Fruit fly (Drosophila melanogaster) whole organism, embryonic: Measurements from ENCODE around the gene asun.

Experiments used
- Aef1 ChIP-seq: fragments of 200-800 bp; sonication (Bioruptor generic); IDR thresholded peaks from 3 replicates; pipeline ENCODE4 v1.3.6; 2022; ENCODE audit warnings: missing biosample characterization, missing genetic modification characterization
- B-H1 ChIP-seq: fragments of 200-800 bp; sonication (Bioruptor generic); IDR thresholded peaks from 3 replicates; pipeline ENCODE4 v1.3.6; 2022; ENCODE audit warnings: missing biosample characterization, missing genetic modification characterization
- Bteb2 ChIP-seq: fragments of 200-800 bp; sonication (Bioruptor generic); optimal IDR thresholded peaks from 2 replicates; lab custom pipeline; 2016; ENCODE audit warnings: missing biosample characterization, missing genetic modification characterization
- CG10654 ChIP-seq: fragments of 200-800 bp; sonication (Bioruptor generic); optimal IDR thresholded peaks from 2 replicates; lab custom pipeline; 2016; ENCODE audit warnings: missing biosample characterization, missing genetic modification characterization
- CG12942 ChIP-seq: fragments of 200-800 bp; sonication (Bioruptor generic); optimal IDR thresholded peaks from 3 replicates; lab custom pipeline; 2016; ENCODE audit warnings: missing biosample characterization, missing genetic modification characterization
- CG13296 ChIP-seq: fragments of 200-800 bp; sonication (Bioruptor generic); optimal IDR thresholded peaks from 3 replicates; lab custom pipeline; 2018; ENCODE audit warnings: missing biosample characterization, mild to moderate bottlenecking, missing genetic modification characterization
- CG14014 ChIP-seq: fragments of 200-800 bp; sonication (Bioruptor generic); IDR thresholded peaks from 2 replicates; pipeline ENCODE4 v1.3.6; 2022; ENCODE audit warnings: missing biosample characterization, missing genetic modification characterization
- CG18476 ChIP-seq: fragments of 200-800 bp; sonication (Bioruptor generic); optimal IDR thresholded peaks from 2 replicates; lab custom pipeline; 2016; ENCODE audit warnings: missing biosample characterization, mild to moderate bottlenecking, missing genetic modification characterization
- CG18764 ChIP-seq: fragments of 200-800 bp; sonication (Bioruptor generic); optimal IDR thresholded peaks from 3 replicates; lab custom pipeline; 2016; ENCODE audit warnings: missing biosample characterization, missing genetic modification characterization
- CG30431 ChIP-seq: fragments of 200-800 bp; sonication (Bioruptor generic); optimal IDR thresholded peaks from 2 replicates; lab custom pipeline; 2017; ENCODE audit warnings: missing biosample characterization, missing genetic modification characterization
- CG32532 ChIP-seq: fragments of 200-800 bp; sonication (Bioruptor generic); IDR thresholded peaks from 2 replicates; pipeline ENCODE4 v1.3.6; 2022; ENCODE audit warnings: missing biosample characterization, missing genetic modification characterization
- CG34376 ChIP-seq: fragments of 200-800 bp; sonication (Bioruptor generic); optimal IDR thresholded peaks from 2 replicates; lab custom pipeline; 2018; ENCODE audit warnings: missing biosample characterization, mild to moderate bottlenecking, missing genetic modification characterization
- CG34422 ChIP-seq: fragments of 200-800 bp; sonication (Bioruptor generic); IDR thresholded peaks from 3 replicates; pipeline ENCODE4 v1.3.6; 2022; ENCODE audit warnings: missing biosample characterization, missing genetic modification characterization
- CG3726 ChIP-seq: fragments of 200-800 bp; sonication (Bioruptor generic); IDR thresholded peaks from 3 replicates; pipeline ENCODE4, ENCODE4 v1.3.6; 2022; ENCODE audit warnings: missing biosample characterization, missing genetic modification characterization
- CG5180 ChIP-seq: fragments of 200-800 bp; sonication (Bioruptor generic); optimal IDR thresholded peaks from 3 replicates; lab custom pipeline; 2017; ENCODE audit warnings: missing biosample characterization, missing genetic modification characterization, mild to moderate bottlenecking, moderate library complexity, missing genetic modification reagents
- CG6654 ChIP-seq: fragments of 200-800 bp; sonication (Bioruptor generic); optimal IDR thresholded peaks from 2 replicates; lab custom pipeline; 2017; ENCODE audit warnings: missing biosample characterization, mild to moderate bottlenecking, missing genetic modification characterization
- CG9817 ChIP-seq: fragments of 200-800 bp; sonication (Bioruptor generic); optimal IDR thresholded peaks from 2 replicates; lab custom pipeline; 2018; ENCODE audit warnings: missing biosample characterization, mild to moderate bottlenecking, missing genetic modification characterization, moderate library complexity
- Dad ChIP-seq: fragments of 200-800 bp; sonication (Bioruptor generic); optimal IDR thresholded peaks from 3 replicates; lab custom pipeline; 2016; ENCODE audit warnings: missing biosample characterization, missing genetic modification characterization
- E2f2 ChIP-seq: fragments of 200-800 bp; sonication (Bioruptor generic); IDR thresholded peaks from 2 replicates; pipeline ENCODE4 v1.3.6; 2022; ENCODE audit warnings: missing biosample characterization, missing genetic modification characterization
- Ets97D ChIP-seq: fragments of 200-800 bp; sonication (Bioruptor generic); optimal IDR thresholded peaks from 3 replicates; lab custom pipeline; 2016; ENCODE audit warnings: missing biosample characterization, missing genetic modification characterization
- HLH4C ChIP-seq: fragments of 200-800 bp; sonication (Bioruptor generic); IDR thresholded peaks from 3 replicates; pipeline ENCODE4 v1.3.6; 2022; ENCODE audit warnings: missing biosample characterization, missing genetic modification characterization; ENCODE audit not compliant: partially characterized antibody
- HmgZ ChIP-seq: fragments of 200-800 bp; sonication (Bioruptor generic); optimal IDR thresholded peaks from 2 replicates; lab custom pipeline; 2018; ENCODE audit warnings: missing biosample characterization, mild to moderate bottlenecking, missing genetic modification characterization
- Hr3 ChIP-seq: fragments of 200-800 bp; sonication (Bioruptor generic); optimal IDR thresholded peaks from 3 replicates; lab custom pipeline; 2016; ENCODE audit warnings: missing biosample characterization, missing genetic modification characterization
- Nf-YA ChIP-seq: fragments of 200-800 bp; sonication (Bioruptor generic); IDR thresholded peaks from 2 replicates; pipeline ENCODE4 v1.3.6; 2022; ENCODE audit warnings: missing biosample characterization, missing genetic modification characterization
- NfI ChIP-seq: fragments of 200-800 bp; sonication (Bioruptor generic); optimal IDR thresholded peaks from 3 replicates; lab custom pipeline; 2018; ENCODE audit warnings: missing biosample characterization, mild to moderate bottlenecking, missing genetic modification characterization, moderate library complexity
- Opbp ChIP-seq: fragments of 200-800 bp; sonication (Bioruptor generic); IDR thresholded peaks from 3 replicates; pipeline ENCODE4 v1.3.6; 2022; ENCODE audit warnings: missing biosample characterization, missing genetic modification characterization; ENCODE audit not compliant: partially characterized antibody
- Sin3A ChIP-seq: fragments of >200 bp; optimal IDR thresholded peaks from 2 replicates; lab custom pipeline; 2018
- Sox102F ChIP-seq: fragments of 200-800 bp; sonication (Bioruptor generic); optimal IDR thresholded peaks from 2 replicates; lab custom pipeline; 2018; ENCODE audit warnings: missing biosample characterization, mild to moderate bottlenecking, missing genetic modification characterization, moderate library complexity
- Trl ChIP-seq, 3 experiments: fragments of >200 bp in 2 of 3; fragments of 200-800 bp in 1 of 3; sonication (Bioruptor generic) in 1 of 3; optimal IDR thresholded peaks; 2 replicates in 1 of 3; 3 replicates in 2 of 3; lab custom pipeline; 2016 to 2017; ENCODE audit warnings: missing biosample characterization in 1 of 3, missing genetic modification characterization in 1 of 3
- fd102C ChIP-seq: fragments of 200-800 bp; sonication (Bioruptor generic); optimal IDR thresholded peaks from 2 replicates; lab custom pipeline; 2018; ENCODE audit warnings: missing biosample characterization, mild to moderate bottlenecking, missing genetic modification characterization, moderate library complexity
- fd64A ChIP-seq: fragments of 200-800 bp; sonication (Bioruptor generic); optimal IDR thresholded peaks from 3 replicates; lab custom pipeline; 2018; ENCODE audit warnings: missing biosample characterization, mild to moderate bottlenecking, missing genetic modification characterization
- fu2 ChIP-seq: fragments of 200-800 bp; sonication (Bioruptor generic); optimal IDR thresholded peaks from 2 replicates; lab custom pipeline; 2016; ENCODE audit warnings: missing biosample characterization, missing genetic modification characterization
- gem ChIP-seq: fragments of 200-800 bp; sonication (Bioruptor generic); optimal IDR thresholded peaks from 2 replicates; lab custom pipeline; 2019; ENCODE audit warnings: missing biosample characterization, mild to moderate bottlenecking, missing genetic modification characterization, moderate library complexity
- ind ChIP-seq: fragments of 200-800 bp; sonication (Bioruptor generic); optimal IDR thresholded peaks from 3 replicates; lab custom pipeline; 2016; ENCODE audit warnings: missing biosample characterization, missing genetic modification characterization
- luna ChIP-seq: fragments of 200-800 bp; sonication (Bioruptor generic); optimal IDR thresholded peaks from 2 replicates; lab custom pipeline; 2016; ENCODE audit warnings: missing biosample characterization, missing genetic modification characterization
- mirr ChIP-seq: fragments of 200-800 bp; sonication (Bioruptor generic); optimal IDR thresholded peaks from 3 replicates; lab custom pipeline; 2018; ENCODE audit warnings: missing biosample characterization, mild to moderate bottlenecking, missing genetic modification characterization
- nau ChIP-seq: fragments of 200-800 bp; sonication (Bioruptor generic); optimal IDR thresholded peaks from 3 replicates; lab custom pipeline; 2017; ENCODE audit warnings: missing biosample characterization, mild to moderate bottlenecking, missing genetic modification characterization, missing genetic modification reagents
- p53 ChIP-seq: fragments of 200-800 bp; sonication (Bioruptor generic); optimal IDR thresholded peaks from 2 replicates; lab custom pipeline; 2016; ENCODE audit warnings: missing biosample characterization, missing genetic modification characterization
- pzg ChIP-seq: fragments of 200-800 bp; sonication (Bioruptor generic); optimal IDR thresholded peaks from 3 replicates; lab custom pipeline; 2018; ENCODE audit warnings: missing biosample characterization, mild to moderate bottlenecking, missing genetic modification characterization, moderate library complexity
- row ChIP-seq: fragments of 200-800 bp; sonication (Bioruptor generic); IDR thresholded peaks from 3 replicates; pipeline ENCODE4 v1.3.6; 2022; ENCODE audit warnings: missing biosample characterization, missing genetic modification characterization
- run ChIP-seq: fragments of 200-800 bp; sonication (Bioruptor generic); optimal IDR thresholded peaks from 3 replicates; lab custom pipeline; 2018; ENCODE audit warnings: missing biosample characterization, mild to moderate bottlenecking, missing genetic modification characterization
- sob ChIP-seq: fragments of 200-800 bp; sonication (Bioruptor generic); IDR thresholded peaks from 2 replicates; pipeline ENCODE4 v1.3.6; 2022; ENCODE audit warnings: missing biosample characterization, missing genetic modification characterization
- sr ChIP-seq: fragments of 200-800 bp; sonication (Bioruptor generic); IDR thresholded peaks from 3 replicates; pipeline ENCODE4 v1.3.6; 2022; ENCODE audit warnings: missing biosample characterization, missing genetic modification characterization
- stwl ChIP-seq: fragments of 200-800 bp; sonication (Bioruptor generic); optimal IDR thresholded peaks from 3 replicates; lab custom pipeline; 2018; ENCODE audit warnings: missing biosample characterization, mild to moderate bottlenecking, missing genetic modification characterization, moderate library complexity
- tll ChIP-seq, 2 experiments: fragments of 200-800 bp in 1 of 2; fragments of >200 bp in 1 of 2; sonication (Bioruptor generic) in 1 of 2; optimal IDR thresholded peaks; 2 replicates each; lab custom pipeline; 2017 to 2019; ENCODE audit warnings: missing biosample characterization in 2 of 2, missing genetic modification characterization in 2 of 2, mild to moderate bottlenecking in 1 of 2, moderate library complexity in 1 of 2
- toy ChIP-seq: fragments of 200-800 bp; sonication (Bioruptor generic); IDR thresholded peaks from 2 replicates; pipeline ENCODE4 v1.3.6; 2022; ENCODE audit warnings: missing biosample characterization, missing genetic modification characterization
- trh ChIP-seq: fragments of 200-800 bp; sonication (Bioruptor generic); optimal IDR thresholded peaks from 2 replicates; lab custom pipeline; 2016; ENCODE audit warnings: missing biosample characterization, missing genetic modification characterization
- unc-4 ChIP-seq: fragments of 200-800 bp; sonication (Bioruptor generic); IDR thresholded peaks from 2 replicates; pipeline ENCODE4 v1.3.6; 2022; ENCODE audit warnings: missing biosample characterization, missing genetic modification characterization; ENCODE audit not compliant: partially characterized antibody
- zfh1 ChIP-seq: fragments of 200-800 bp; sonication (Bioruptor generic); IDR thresholded peaks from 3 replicates; pipeline ENCODE4 v1.3.6; 2022; ENCODE audit warnings: missing biosample characterization, missing genetic modification characterization

The asun gene

DNA sequence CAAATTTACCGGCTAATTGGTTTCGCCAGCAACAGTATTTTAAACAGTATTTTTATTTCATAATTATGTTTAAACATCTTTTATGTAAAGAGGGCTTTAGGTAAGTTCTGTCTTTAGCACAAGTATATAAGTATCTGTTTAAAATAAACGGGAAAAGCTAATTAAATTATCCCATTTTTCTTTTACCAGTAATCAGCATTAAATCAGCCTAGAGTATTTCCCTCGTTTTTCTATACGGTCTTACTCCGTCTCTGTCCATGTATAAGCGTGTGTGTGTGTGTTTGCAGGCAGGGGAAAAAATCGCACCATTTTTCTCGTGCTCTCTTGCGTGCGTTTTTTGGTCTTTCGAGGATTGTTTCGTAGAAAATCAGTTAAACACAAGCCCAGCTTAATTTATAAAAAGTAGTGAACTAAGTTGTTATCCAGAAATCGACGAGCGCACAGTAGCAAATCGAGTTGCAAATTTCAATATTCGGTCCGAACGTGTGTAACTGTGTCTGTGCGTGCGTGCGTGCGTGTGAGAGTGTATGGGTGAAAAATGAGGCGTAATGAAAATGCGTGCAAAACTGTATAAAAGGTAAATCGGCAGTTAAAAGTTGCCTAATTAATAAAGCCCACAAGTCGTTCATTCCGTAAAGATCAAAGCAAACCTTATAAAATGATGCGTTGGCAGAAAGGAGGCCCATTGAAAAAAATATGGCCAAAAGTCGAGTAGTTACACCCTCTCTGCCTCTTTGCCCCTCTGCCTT, 8.9 kb downstream of the asun start (continued):
- TF ChIP-seq tll (GFP tag; optimal IDR thresholded peaks at IDR 0.05; lab: Kevin White, UChicago) = no peak
- no peak for TF ChIP-seq Dad (GFP tag; lab: Kevin White, UChicago)
- TF ChIP-seq Trl (optimal IDR thresholded peaks at IDR 0.05; lab: Kevin White, UChicago) = peak; percentile 73 to 89
- TF ChIP-seq Trl (GFP tag; optimal IDR thresholded peaks at IDR 0.05; lab: Kevin White, UChicago) = no peak
- TF ChIP-seq toy (GFP tag; lab: Robert Waterston, UW) = no peak
- TF ChIP-seq Opbp = 0 out of 3 replicates have a peak, but pooled peaks have one; percentile 25
- no peak for TF ChIP-seq CG5180
- TF ChIP-seq CG30431 (GFP tag; lab: Kevin White, UChicago) = no peak
- TF ChIP-seq gem (tag; lab: Kevin White, UChicago) = no peak
- no peak for TF ChIP-seq CG9817 (tag; lab: Kevin White, UChicago)
- TF ChIP-seq HmgZ (tag; lab: Kevin White, UChicago) = peak; percentile 4
- no peak; the same call in 1 of the 2 replicates for TF ChIP-seq CG32532 (GFP tag; lab: Robert Waterston, UW)
- TF ChIP-seq CG18476 (GFP tag; lab: Kevin White, UChicago) = no peak
- no peak for TF ChIP-seq CG14014
- TF ChIP-seq CG18764 (GFP tag; lab: Kevin White, UChicago) = no peak
- no peak for TF ChIP-seq Aef1 (GFP tag; lab: Robert Waterston, UW)
- no peak for TF ChIP-seq B-H1
- TF ChIP-seq Bteb2 (GFP tag; lab: Kevin White, UChicago) = no peak
- no peak for TF ChIP-seq trh (GFP tag; lab: Kevin White, UChicago)
- no peak for TF ChIP-seq CG34422
- TF ChIP-seq row (GFP tag; lab: Robert Waterston, UW) = no peak
- TF ChIP-seq CG10654 (GFP tag; lab: Kevin White, UChicago) = no peak
- no peak for TF ChIP-seq Hr3
- no peak for TF ChIP-seq fu2 (GFP tag; lab: Kevin White, UChicago)
- TF ChIP-seq p53 (GFP tag; lab: Kevin White, UChicago) = no peak
- peak; percentile 24 for TF ChIP-seq stwl
- TF ChIP-seq CG6654 = peak; percentile 73

DNA sequence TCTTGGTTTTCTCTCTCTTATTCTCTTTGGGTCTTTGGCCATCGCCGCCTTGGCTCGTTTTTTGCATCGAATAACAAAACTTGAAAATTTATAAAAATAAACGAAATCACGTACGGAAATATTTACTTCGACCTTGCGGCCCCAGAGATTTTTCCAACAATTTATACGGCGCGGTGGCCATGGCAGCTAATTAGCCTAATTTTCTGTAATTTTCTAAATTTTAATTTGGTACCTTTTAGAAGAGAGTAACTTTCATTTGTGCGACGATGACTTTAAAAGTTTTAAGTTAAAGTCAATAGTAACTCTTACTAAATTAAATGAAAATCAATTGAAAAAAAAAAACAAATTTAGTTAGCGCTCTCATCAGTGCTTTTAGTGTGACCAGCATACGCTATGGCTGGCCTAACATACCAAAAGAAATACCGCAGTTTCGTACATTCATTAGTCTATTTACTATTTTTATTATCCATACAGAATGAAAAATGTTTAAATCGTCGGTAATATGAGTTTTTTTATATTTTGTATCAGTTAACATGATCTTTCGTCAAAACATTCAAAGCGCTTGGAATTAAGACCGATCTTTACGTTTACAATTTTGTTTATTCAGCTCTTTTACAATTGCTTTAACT, 9.5 kb downstream of the asun start:
- TF ChIP-seq mirr (GFP tag; lab: Kevin White, UChicago) (no peak), Sox102F (GFP tag; lab: Kevin White, UChicago) (no peak), Ets97D (GFP tag; lab: Kevin White, UChicago) (no peak), gem (tag; lab: Kevin White, UChicago) (no peak), HLH4C (GFP tag; lab: Robert Waterston, UW) (no peak), Nf-YA (GFP tag; lab: Robert Waterston, UW) (no peak), unc-4 (GFP tag; lab: Robert Waterston, UW) (no peak), fd102C (GFP tag; lab: Kevin White, UChicago) (no peak), NfI (GFP tag; lab: Kevin White, UChicago) (no peak), fd64A (GFP tag; lab: Kevin White, UChicago) (no peak), pzg (GFP tag; lab: Kevin White, UChicago) (peak; percentile 25), sr (GFP tag; lab: Robert Waterston, UW) (no peak), CG34376 (GFP tag; lab: Kevin White, UChicago) (no peak), CG12942 (GFP tag; lab: Kevin White, UChicago) (no peak), CG13296 (GFP tag; lab: Kevin White, UChicago) (no peak), Sin3A (lab: Kevin White, UChicago) (no peak), nau (GFP tag; lab: Kevin White, UChicago) (no peak), CG18764 (GFP tag; lab: Kevin White, UChicago) (no peak), E2f2 (GFP tag; lab: Robert Waterston, UW) (peak; percentile 51), zfh1 (GFP tag; lab: Robert Waterston, UW) (no peak), run (no peak), luna (GFP tag; lab: Kevin White, UChicago) (no peak), ind (GFP tag; lab: Kevin White, UChicago) (no peak), CG3726 (GFP tag; lab: Robert Waterston, UW) (no peak), sob (GFP tag; lab: Robert Waterston, UW) (no peak)
